Worm (Caenorhabditis elegans) whole organism, L4 larva: Measurements from ENCODE around the gene gcp-2.2.

Experiments
- D1046.2 ChIP-seq: fragments of 200-800 bp; sonication (Bioruptor generic); IDR thresholded peaks from 2 replicates; pipeline ENCODE4 v1.3.6; 2022; ENCODE audit warnings: missing genetic modification characterization, missing compliant biosample characterization
- F37D6.2 ChIP-seq: sonication (generic microtip); optimal IDR thresholded peaks from 2 replicates; lab custom pipeline; 2016; ENCODE audit warnings: mild to moderate bottlenecking, missing genetic modification characterization, missing compliant biosample characterization
- R02D3.7 ChIP-seq: fragments of 150-350 bp; sonication (generic microtip); optimal IDR thresholded peaks from 3 replicates; lab custom pipeline; 2014; ENCODE audit warnings: missing biosample characterization, missing genetic modification characterization
- T20F7.1 ChIP-seq: fragments of 200-800 bp; sonication (Bioruptor generic); optimal IDR thresholded peaks from 2 replicates; lab custom pipeline; 2018; ENCODE audit warnings: mild to moderate bottlenecking, missing genetic modification characterization, missing compliant biosample characterization
- Y105C5A.15 ChIP-seq: fragments of 200-800 bp; sonication (Bioruptor generic); IDR thresholded peaks from 2 replicates; pipeline ENCODE4 v1.3.6; 2022; ENCODE audit warnings: missing genetic modification characterization, missing compliant biosample characterization
- Y48G9A.11 ChIP-seq: fragments of 200-800 bp; sonication (Bioruptor generic); IDR thresholded peaks from 2 replicates; pipeline ENCODE4 v1.3.6; 2022; ENCODE audit warnings: missing genetic modification reagents, missing genetic modification characterization, missing compliant biosample characterization
- Y75B8A.6 ChIP-seq: fragments of 200-800 bp; sonication (Bioruptor generic); IDR thresholded peaks from 2 replicates; pipeline ENCODE4 v1.3.6; 2022; ENCODE audit warnings: missing genetic modification reagents, missing genetic modification characterization, missing compliant biosample characterization
- ZK546.5 ChIP-seq, 2 experiments: sonication (generic microtip); optimal IDR thresholded peaks; 2 replicates each; lab custom pipeline; 2017; ENCODE audit warnings: missing biosample characterization in 2 of 2, missing genetic modification characterization in 2 of 2
- aha-1 ChIP-seq: fragments of 150-350 bp; peaks from one replicate; lab custom pipeline; 2014; ENCODE audit warnings: missing biosample characterization, missing genetic modification characterization
- attf-4 ChIP-seq: sonication (generic microtip); optimal IDR thresholded peaks from 3 replicates; lab custom pipeline; 2017; ENCODE audit warnings: missing biosample characterization, missing genetic modification characterization
- ceh-20 ChIP-seq: fragments of 200-800 bp; sonication (Bioruptor generic); IDR thresholded peaks from 2 replicates; pipeline ENCODE4 v1.3.6; 2022; ENCODE audit warnings: missing genetic modification reagents, missing genetic modification characterization, missing compliant biosample characterization
- ceh-82 ChIP-seq: sonication (generic microtip); optimal IDR thresholded peaks from 2 replicates; lab custom pipeline; 2017; ENCODE audit warnings: missing biosample characterization, missing genetic modification characterization
- cey-2 ChIP-seq: sonication (generic microtip); optimal IDR thresholded peaks from 3 replicates; lab custom pipeline; 2017; ENCODE audit warnings: missing genetic modification characterization, mild to moderate bottlenecking, missing compliant biosample characterization, antibody characterized with exemption, borderline replicate concordance; ENCODE audit not compliant: insufficient read depth
- daf-12 ChIP-seq: fragments of 150-350 bp; optimal IDR thresholded peaks from 2 replicates; lab custom pipeline; 2014; ENCODE audit warnings: missing biosample characterization, missing genetic modification reagents, missing genetic modification characterization
- daf-19 ChIP-seq: fragments of 200-800 bp; sonication (Bioruptor generic); conservative IDR thresholded peaks from 2 replicates; pipeline ENCODE4 v1.3.6; 2022; ENCODE audit warnings: missing genetic modification characterization, missing compliant biosample characterization
- daf-8 ChIP-seq: fragments of 200-800 bp; sonication (Bioruptor generic); IDR thresholded peaks from 2 replicates; pipeline ENCODE4 v1.3.6; 2022; ENCODE audit warnings: missing genetic modification characterization, missing compliant biosample characterization
- dmd-9 ChIP-seq: fragments of 200-800 bp; sonication (Bioruptor generic); IDR thresholded peaks from 2 replicates; pipeline ENCODE4 v1.3.6; 2022; ENCODE audit warnings: missing genetic modification reagents, missing genetic modification characterization, missing compliant biosample characterization
- dpl-1 ChIP-seq: fragments of 150-350 bp; optimal IDR thresholded peaks from 2 replicates; lab custom pipeline; 2014; ENCODE audit warnings: missing biosample characterization, missing genetic modification reagents, missing genetic modification characterization
- dve-1 ChIP-seq: sonication (generic microtip); optimal IDR thresholded peaks from 2 replicates; lab custom pipeline; 2017; ENCODE audit warnings: antibody characterized with exemption, mild to moderate bottlenecking, missing genetic modification characterization, missing compliant biosample characterization; ENCODE audit not compliant: insufficient read depth
- egl-27 ChIP-seq: sonication (generic microtip); optimal IDR thresholded peaks from 3 replicates; lab custom pipeline; 2017; ENCODE audit warnings: missing biosample characterization, missing genetic modification reagents, missing genetic modification characterization
- fos-1 ChIP-seq: fragments of 150-350 bp; optimal IDR thresholded peaks from 2 replicates; lab custom pipeline; 2014; ENCODE audit warnings: missing biosample characterization, missing genetic modification characterization
- gei-8 ChIP-seq: fragments of 200-800 bp; sonication (Bioruptor generic); optimal IDR thresholded peaks from 2 replicates; lab custom pipeline; 2018; ENCODE audit warnings: mild to moderate bottlenecking, missing genetic modification characterization, missing compliant biosample characterization
- hif-1 ChIP-seq, 2 experiments: sonication (generic microtip); optimal IDR thresholded peaks; 2 replicates each; lab custom pipeline; 2016 to 2017; ENCODE audit warnings: missing compliant biosample characterization in 2 of 2, missing genetic modification characterization in 2 of 2, missing genetic modification reagents in 2 of 2, missing genotype in 2 of 2, mild to moderate bottlenecking in 1 of 2
- hlh-30 ChIP-seq: sonication (generic microtip); optimal IDR thresholded peaks from 2 replicates; lab custom pipeline; 2017; ENCODE audit warnings: antibody characterized with exemption, mild to moderate bottlenecking, missing genetic modification characterization, missing compliant biosample characterization; ENCODE audit not compliant: insufficient read depth
- hmg-1.1 ChIP-seq: fragments of 200-800 bp; sonication (Bioruptor generic); IDR thresholded peaks from 2 replicates; pipeline ENCODE4 v1.3.6; 2022; ENCODE audit warnings: missing genetic modification reagents, missing genetic modification characterization, missing compliant biosample characterization
- jun-1 ChIP-seq: fragments of 150-350 bp; optimal IDR thresholded peaks from 2 replicates; lab custom pipeline; 2014; ENCODE audit warnings: missing biosample characterization, missing genetic modification reagents, missing genetic modification characterization
- lin-15B ChIP-seq: fragments of 150-350 bp; sonication (generic microtip); optimal IDR thresholded peaks from 3 replicates; lab custom pipeline; 2014; ENCODE audit warnings: missing biosample characterization, missing genetic modification characterization
- lin-29 ChIP-seq: fragments of 200-800 bp; sonication (Bioruptor generic); IDR thresholded peaks from 2 replicates; pipeline ENCODE4 v1.3.6; 2022; ENCODE audit warnings: missing genetic modification reagents, missing genetic modification characterization, missing compliant biosample characterization
- lsy-2 ChIP-seq, 2 experiments: fragments of 150-350 bp in 1 of 2; sonication (generic microtip) in 1 of 2; optimal IDR thresholded peaks; 2 replicates each; lab custom pipeline; 2014 to 2017; ENCODE audit warnings: missing biosample characterization in 2 of 2, missing genetic modification characterization in 2 of 2
- madf-5 ChIP-seq, 2 experiments: fragments of 200-800 bp; sonication (Bioruptor generic); IDR thresholded peaks; 2 replicates each; pipeline ENCODE4 v1.3.6; 2022; ENCODE audit warnings: missing compliant biosample characterization in 2 of 2, missing genetic modification characterization in 2 of 2
- mdl-1 ChIP-seq, 2 experiments: fragments of 150-350 bp in 1 of 2; sonication (generic microtip) in 1 of 2; optimal IDR thresholded peaks; 2 replicates each; lab custom pipeline; 2014 to 2017; ENCODE audit warnings: missing biosample characterization in 2 of 2, missing genetic modification characterization in 2 of 2
- mxl-3 ChIP-seq: fragments of 200-800 bp; sonication (Bioruptor generic); optimal IDR thresholded peaks from 2 replicates; lab custom pipeline; 2018; ENCODE audit warnings: mild to moderate bottlenecking, missing genetic modification characterization, missing compliant biosample characterization
- nhr-111 ChIP-seq: fragments of 200-800 bp; sonication (Bioruptor generic); optimal IDR thresholded peaks from 2 replicates; lab custom pipeline; 2018; ENCODE audit warnings: mild to moderate bottlenecking, missing genetic modification characterization, missing compliant biosample characterization
- nhr-237 ChIP-seq: sonication (generic microtip); optimal IDR thresholded peaks from 2 replicates; lab custom pipeline; 2017; ENCODE audit warnings: missing biosample characterization, missing genetic modification characterization
- nhr-25 ChIP-seq: sonication (generic microtip); optimal IDR thresholded peaks from 2 replicates; lab custom pipeline; 2017; ENCODE audit warnings: missing genetic modification characterization, mild to moderate bottlenecking, missing compliant biosample characterization, antibody characterized with exemption, moderate library complexity, borderline replicate concordance; ENCODE audit not compliant: insufficient read depth
- nhr-28 ChIP-seq: fragments of 150-350 bp; optimal IDR thresholded peaks from 2 replicates; lab custom pipeline; 2014; ENCODE audit warnings: missing biosample characterization, missing genetic modification characterization
- nhr-48 ChIP-seq: sonication (generic microtip); optimal IDR thresholded peaks from 2 replicates; lab custom pipeline; 2016; ENCODE audit warnings: mild to moderate bottlenecking, missing genetic modification characterization, missing compliant biosample characterization
- pha-4 ChIP-seq, 2 experiments: fragments of 150-350 bp in 1 of 2; fragments of 200-800 bp in 1 of 2; sonication (Bioruptor generic) in 1 of 2; IDR thresholded peaks in 1 of 2; optimal IDR thresholded peaks in 1 of 2; 2 replicates each; pipeline versions ENCODE4 v1.3.6 to Lab custom; 2014 to 2022; ENCODE audit warnings: missing genetic modification characterization in 2 of 2, missing genetic modification reagents in 2 of 2, missing biosample characterization in 1 of 2, missing compliant biosample characterization in 1 of 2
- php-3 ChIP-seq: fragments of 200-800 bp; sonication (Bioruptor generic); IDR thresholded peaks from 2 replicates; pipeline ENCODE4 v1.3.6; 2022; ENCODE audit warnings: missing genetic modification reagents, missing genetic modification characterization, missing compliant biosample characterization
- pqm-1 ChIP-seq: sonication (generic microtip); optimal IDR thresholded peaks from 2 replicates; lab custom pipeline; 2017; ENCODE audit warnings: missing biosample characterization, missing genetic modification characterization
- rbr-2 ChIP-seq: sonication (generic microtip); optimal IDR thresholded peaks from 2 replicates; lab custom pipeline; 2016; ENCODE audit warnings: missing genotype, missing genetic modification characterization, missing compliant biosample characterization
- skn-1 ChIP-seq: fragments of 150-350 bp; optimal IDR thresholded peaks from 2 replicates; lab custom pipeline; 2014; ENCODE audit warnings: missing biosample characterization, missing genetic modification characterization
- snpc-4 ChIP-seq: fragments of 150-350 bp; optimal IDR thresholded peaks from 2 replicates; lab custom pipeline; 2014; ENCODE audit warnings: missing biosample characterization, missing genetic modification characterization
- spr-1 ChIP-seq: sonication (generic microtip); optimal IDR thresholded peaks from 2 replicates; lab custom pipeline; 2016; ENCODE audit warnings: mild to moderate bottlenecking, missing genetic modification characterization, missing compliant biosample characterization
- spr-3 ChIP-seq: fragments of 200-800 bp; sonication (Bioruptor generic); optimal IDR thresholded peaks from 2 replicates; lab custom pipeline; 2018; ENCODE audit warnings: mild to moderate bottlenecking, missing genetic modification characterization, missing compliant biosample characterization
- tag-97 ChIP-seq: fragments of 200-800 bp; sonication (Bioruptor generic); IDR thresholded peaks from 2 replicates; pipeline ENCODE4 v1.3.6; 2022; ENCODE audit warnings: missing genetic modification characterization, missing compliant biosample characterization
- tra-1 ChIP-seq: fragments of 200-800 bp; sonication (Bioruptor generic); IDR thresholded peaks from 2 replicates; pipeline ENCODE4 v1.3.6; 2022; ENCODE audit warnings: missing genetic modification reagents, missing genetic modification characterization, missing compliant biosample characterization
- unc-130 ChIP-seq: sonication (generic microtip); optimal IDR thresholded peaks from 2 replicates; lab custom pipeline; 2016; ENCODE audit warnings: missing genetic modification reagents, missing genetic modification characterization, missing compliant biosample characterization
- unc-62 ChIP-seq, 3 experiments: fragments of 150-350 bp in 1 of 3; sonication (generic microtip); optimal IDR thresholded peaks in 2 of 3; peaks in 1 of 3; 1 replicate in 1 of 3; 2 replicates in 2 of 3; lab custom pipeline; 2014 to 2017; ENCODE audit warnings: missing biosample characterization in 3 of 3, missing genetic modification characterization in 3 of 3, missing genetic modification reagents in 3 of 3, missing genotype in 1 of 3
- ztf-11 ChIP-seq: fragments of 150-350 bp; optimal IDR thresholded peaks from 2 replicates; lab custom pipeline; 2014; ENCODE audit warnings: missing biosample characterization, missing genetic modification characterization
- ztf-7 ChIP-seq: fragments of 150-350 bp; optimal IDR thresholded peaks from 2 replicates; lab custom pipeline; 2014; ENCODE audit warnings: missing biosample characterization, missing genetic modification characterization

Gene gcp-2.2

DNA sequence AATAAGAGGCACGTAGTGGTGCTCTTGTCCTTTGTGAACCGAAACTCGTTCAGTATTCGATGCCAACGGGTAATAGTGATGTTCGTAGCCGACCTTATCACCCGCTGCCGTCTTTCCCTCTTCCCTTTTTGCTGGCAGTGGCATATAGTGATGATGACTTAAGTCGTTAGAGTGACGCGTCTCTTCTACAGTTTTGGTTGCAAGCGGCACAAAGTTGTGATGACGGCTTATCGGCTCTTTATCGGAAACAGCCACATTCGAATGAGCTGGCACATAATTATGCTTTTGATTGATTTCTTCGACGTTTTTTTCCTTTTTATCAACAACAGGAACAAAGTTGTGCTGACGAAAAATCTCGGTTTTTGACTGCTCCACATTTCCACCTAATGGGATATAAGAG is 22.1 kb upstream of the gcp-2.2 start (continued):
- peak; percentile 34 for TF ChIP-seq hlh-30 (tag; lab: Kevin White, UChicago)
- no peak for TF ChIP-seq ceh-82 (tag; lab: Kevin White, UChicago)
- no peak for TF ChIP-seq spr-1 (tag; lab: Kevin White, UChicago)
- no peak for TF ChIP-seq nhr-111 (GFP tag; lab: Kevin White, UChicago)
- no peak for TF ChIP-seq nhr-237 (tag; lab: Kevin White, UChicago)
- TF ChIP-seq daf-8: no peak
- peak; percentile 57 for TF ChIP-seq mxl-3 (GFP tag; lab: Kevin White, UChicago)
- TF ChIP-seq gei-8: no peak
- peak; percentile 94 for TF ChIP-seq nhr-28 (tag; lab: Kevin White, UChicago)
- no peak for TF ChIP-seq daf-12 (tag; lab: Kevin White, UChicago)
- TF ChIP-seq Y48G9A.11 (GFP tag; lab: Robert Waterston, UW): no peak
- TF ChIP-seq hmg-1.1 (GFP tag; lab: Robert Waterston, UW): no peak
- no peak for TF ChIP-seq ztf-11
- peak; percentile 61; the same call in 1 of the 2 replicates for TF ChIP-seq ceh-20 (GFP tag; lab: Robert Waterston, UW)
- TF ChIP-seq nhr-48 (tag; lab: Kevin White, UChicago): peak; percentile 54
- no peak for TF ChIP-seq D1046.2 (GFP tag; lab: Robert Waterston, UW)
- peak; percentile 87 for TF ChIP-seq dve-1 (tag; lab: Kevin White, UChicago)
- no peak for TF ChIP-seq rbr-2
- no peak for TF ChIP-seq R02D3.7 (tag; lab: Kevin White, UChicago)
- peak; percentile 47 for TF ChIP-seq aha-1 (tag; lab: Kevin White, UChicago)
- TF ChIP-seq spr-3 (GFP tag; lab: Kevin White, UChicago): no peak
- TF ChIP-seq ZK546.5 (tag; optimal IDR thresholded peaks at IDR 0.05; lab: Kevin White, UChicago): no peak
- TF ChIP-seq fos-1 (tag; lab: Kevin White, UChicago): no peak
- TF ChIP-seq dpl-1 (GFP tag; lab: Kevin White, UChicago): no peak
- TF ChIP-seq hif-1 (tag; optimal IDR thresholded peaks at IDR 0.05; lab: Kevin White, UChicago): no peak
- no peak for TF ChIP-seq ztf-7
- peak; percentile 69 for TF ChIP-seq tra-1 (GFP tag; lab: Robert Waterston, UW)
- TF ChIP-seq tag-97 (GFP tag; lab: Robert Waterston, UW): 0 out of 2 replicates have a peak, but pooled peaks have one; percentile 43
- no peak for TF ChIP-seq F37D6.2
- no peak for TF ChIP-seq pha-4 (GFP tag; IDR thresholded peaks at IDR 0.05; lab: Robert Waterston, UW)
- no peak for TF ChIP-seq pha-4 (tag; optimal IDR thresholded peaks at IDR 0.05; lab: Kevin White, UChicago)
- no peak for TF ChIP-seq Y105C5A.15 (GFP tag; lab: Robert Waterston, UW)
- no peak for TF ChIP-seq snpc-4 (tag; lab: Kevin White, UChicago)
- TF ChIP-seq attf-4: no peak
- no peak for TF ChIP-seq T20F7.1
- TF ChIP-seq Y75B8A.6 (GFP tag; lab: Robert Waterston, UW): no peak
- TF ChIP-seq lsy-2 (tag; optimal IDR thresholded peaks at IDR 0.05; lab: Kevin White, UChicago): peak in 1 of 2 experiments; percentile 30
- no peak for TF ChIP-seq egl-27
- TF ChIP-seq pqm-1 (tag; lab: Kevin White, UChicago): peak; percentile 94
- TF ChIP-seq lin-29 (GFP tag; lab: Robert Waterston, UW): no peak
- TF ChIP-seq jun-1 (tag; lab: Kevin White, UChicago): peak; percentile 29
- TF ChIP-seq dmd-9: no peak
- no peak for TF ChIP-seq unc-130
- no peak for TF ChIP-seq nhr-25 (tag; lab: Kevin White, UChicago)
- TF ChIP-seq mdl-1 (tag; optimal IDR thresholded peaks at IDR 0.05; lab: Kevin White, UChicago): peak in 1 of 2 experiments; percentile 48
- no peak for TF ChIP-seq unc-62 (GFP tag; optimal IDR thresholded peaks at IDR 0.05 in 1 of 2; lab: Kevin White, UChicago)
- TF ChIP-seq unc-62 (tag; optimal IDR thresholded peaks at IDR 0.05; lab: Kevin White, UChicago): no peak
- peak; percentile 91 for TF ChIP-seq php-3 (GFP tag; lab: Robert Waterston, UW)
- no peak for TF ChIP-seq lin-15B (tag; lab: Kevin White, UChicago)
- TF ChIP-seq skn-1 (tag; lab: Kevin White, UChicago): no peak
- TF ChIP-seq madf-5 (GFP tag; IDR thresholded peaks at IDR 0.05; lab: Robert Waterston, UW): no peak
- TF ChIP-seq cey-2: no peak
- TF ChIP-seq daf-19: no peak
